Worm (Caenorhabditis elegans) whole organism, mixed stage, embryonic: ENCODE results near the gene F25B3.4.

ENCODE experiments used
- M03D4.4 ChIP-seq: sonication (generic microtip); optimal IDR thresholded peaks from 2 replicates; lab custom pipeline; 2017; ENCODE audit warnings: mild to moderate bottlenecking, missing genetic modification characterization, missing compliant biosample characterization
- cnd-1 ChIP-seq: fragments of 200-800 bp; sonication (Bioruptor generic); optimal IDR thresholded peaks from 2 replicates; lab custom pipeline; 2018; ENCODE audit warnings: mild to moderate bottlenecking, missing genetic modification characterization, missing compliant biosample characterization
- ham-2 ChIP-seq: fragments of 200-800 bp; sonication (Bioruptor generic); optimal IDR thresholded peaks from 2 replicates; lab custom pipeline; 2018; ENCODE audit warnings: mild to moderate bottlenecking, missing genetic modification characterization, missing compliant biosample characterization
- lin-13 ChIP-seq: fragments of 150-350 bp; optimal IDR thresholded peaks from 2 replicates; lab custom pipeline; 2014; ENCODE audit warnings: missing biosample characterization, missing genetic modification characterization
- mep-1 ChIP-seq: fragments of 150-350 bp; optimal IDR thresholded peaks from 2 replicates; lab custom pipeline; 2017; ENCODE audit warnings: missing biosample characterization, missing genetic modification reagents, missing genetic modification characterization, inconsistent platforms
- nhr-12 ChIP-seq: fragments of 150-350 bp; optimal IDR thresholded peaks from 2 replicates; lab custom pipeline; 2014; ENCODE audit warnings: missing biosample characterization, missing genetic modification characterization
- nhr-76 ChIP-seq: sonication (generic microtip); optimal IDR thresholded peaks from 2 replicates; lab custom pipeline; 2017; ENCODE audit warnings: missing biosample characterization, missing genetic modification characterization
- pha-4 ChIP-seq: fragments of 150-350 bp; optimal IDR thresholded peaks from 2 replicates; lab custom pipeline; 2018; ENCODE audit warnings: missing biosample characterization, missing genetic modification reagents, missing genetic modification characterization
- snpc-4 ChIP-seq: fragments of 150-350 bp; optimal IDR thresholded peaks from 2 replicates; lab custom pipeline; 2014; ENCODE audit warnings: missing biosample characterization, missing genetic modification characterization

ce11 chrV:9608256-9608655, 39.6 kb upstream of the F25B3.4 start, which contains the start of gene dop-2:
- TF ChIP-seq pha-4 (tag; lab: Kevin White, UChicago) (no peak), snpc-4 (tag; lab: Kevin White, UChicago) (no peak), nhr-12 (tag; lab: Kevin White, UChicago) (no peak), nhr-76 (tag; lab: Kevin White, UChicago) (no peak), cnd-1 (no peak), ham-2 (GFP tag; lab: Kevin White, UChicago) (no peak), M03D4.4 (tag; lab: Kevin White, UChicago) (no peak), lin-13 (tag; lab: Kevin White, UChicago) (no peak), mep-1 (tag; lab: Kevin White, UChicago) (no peak)
